Fruit fly (Drosophila melanogaster): ENCODE results near the gene CG10472.

Gene CG10472

DNA sequence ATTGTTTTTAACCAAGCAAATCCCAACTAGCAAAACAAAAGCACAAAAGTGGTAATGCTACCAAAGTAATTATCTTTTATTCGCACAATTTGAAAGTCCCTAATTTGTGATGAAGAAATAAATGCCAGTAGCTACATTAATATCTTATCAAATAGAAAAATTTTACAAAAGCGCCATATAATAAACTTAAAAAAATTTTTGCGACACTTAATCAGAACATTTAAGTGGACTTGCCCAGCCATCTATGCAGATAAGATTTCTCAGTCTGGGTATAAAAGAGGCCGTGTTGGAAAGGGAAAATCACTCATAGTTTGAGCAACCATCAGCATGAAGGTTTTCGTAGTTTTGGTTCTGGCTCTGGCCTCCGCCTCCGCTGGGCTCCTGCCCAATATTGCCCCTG, 27.8 kb downstream of the CG10472 start, which contains the start of gene yip7:
TSS of gene yip7 (plus strand) at position 301 of the 400 bp plus-strand sequence.
- no peak for TF ChIP-seq CG8478 (optimal IDR thresholded peaks at IDR 0.05)
- no peak for TF ChIP-seq CTCF (optimal IDR thresholded peaks at IDR 0.05)

DNA sequence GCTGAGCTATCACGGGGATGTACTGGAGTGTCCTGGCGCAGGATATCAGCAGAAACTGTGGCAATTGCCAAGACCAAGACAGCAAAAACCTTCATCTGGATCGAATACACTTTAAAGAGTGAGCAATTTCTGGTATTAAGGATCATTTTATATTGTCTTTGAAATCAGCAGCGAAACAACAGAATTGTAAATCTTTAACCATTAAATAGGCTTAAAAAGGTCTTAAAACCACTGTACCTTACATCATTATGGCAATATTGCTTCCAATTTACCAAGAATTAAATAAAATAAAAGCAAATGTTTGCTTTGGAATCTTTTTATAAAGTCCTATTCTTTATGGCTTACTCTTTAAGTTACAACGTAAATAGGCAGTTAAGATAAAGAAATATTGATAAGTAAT, 28.2 kb downstream of the CG10472 start, which contains the start of gene CG10477:
TSS of gene CG10477 (minus strand) at position 101 of the 400 bp plus-strand sequence.
- no peak for TF ChIP-seq CG8478 (optimal IDR thresholded peaks at IDR 0.05)
- TF ChIP-seq CTCF (optimal IDR thresholded peaks at IDR 0.05): no peak

DNA sequence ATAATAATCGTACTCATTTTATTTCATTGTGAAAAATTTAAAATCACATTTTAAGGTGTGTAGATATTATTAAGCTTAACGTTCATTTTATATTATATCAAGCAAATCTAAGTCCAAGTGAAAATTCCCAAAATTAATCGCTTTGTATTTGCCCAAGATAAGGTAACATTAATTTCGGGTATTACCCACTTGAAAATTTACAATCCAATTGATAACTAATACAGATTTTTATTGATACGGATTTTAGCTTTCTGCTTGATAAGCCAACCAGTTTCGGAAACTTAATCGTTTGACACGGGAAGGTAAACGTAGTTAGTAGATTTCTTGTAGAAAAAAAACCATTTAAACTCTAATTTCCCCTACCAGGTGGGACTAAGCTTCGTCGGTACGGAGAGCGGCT, 29.7 kb downstream of the CG10472 start:
- TF ChIP-seq CTCF (optimal IDR thresholded peaks at IDR 0.05): no peak
- no peak for TF ChIP-seq CG8478 (optimal IDR thresholded peaks at IDR 0.05)

DNA sequence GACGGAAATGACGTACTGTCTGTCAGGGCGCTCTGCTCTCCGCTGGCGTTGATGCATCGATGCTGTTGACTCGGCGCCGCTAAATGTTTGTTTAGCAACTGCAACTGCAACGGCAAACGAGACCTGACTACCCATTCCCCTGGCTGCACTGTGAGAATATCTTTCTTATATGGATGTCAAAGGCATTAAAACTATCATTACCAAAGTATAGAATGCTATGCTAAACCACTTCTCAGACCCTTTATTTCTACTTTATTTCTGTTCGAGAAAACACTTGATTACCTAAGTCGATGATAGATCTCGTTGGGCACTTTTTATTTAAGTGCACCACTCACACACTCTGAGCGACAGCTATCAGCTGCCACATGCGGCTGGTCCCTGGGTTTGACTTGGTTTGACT, 40.6 kb downstream of the CG10472 start:
- TF ChIP-seq CG8478 (optimal IDR thresholded peaks at IDR 0.05): no peak
- TF ChIP-seq CTCF (optimal IDR thresholded peaks at IDR 0.05): no peak

DNA sequence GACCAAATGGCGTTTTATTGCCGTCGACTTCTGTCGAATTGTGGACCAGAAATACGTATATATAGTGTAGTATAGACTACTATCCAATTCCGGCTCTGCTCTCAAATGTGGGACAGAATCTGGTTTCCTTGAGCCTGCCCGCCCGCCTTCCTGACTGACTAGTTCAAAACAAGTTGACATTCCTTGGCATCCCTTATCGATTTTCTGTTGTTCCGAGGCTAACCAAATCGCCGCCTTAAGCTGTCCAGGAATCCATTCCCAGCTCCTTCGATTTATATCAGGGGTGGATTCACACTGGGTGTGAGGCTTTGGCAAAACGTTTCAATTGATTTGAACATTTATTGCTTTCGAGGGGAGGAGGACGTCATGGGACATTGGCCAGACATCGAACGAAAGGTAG, 49.8 kb downstream of the CG10472 start:
- no peak for TF ChIP-seq CTCF (optimal IDR thresholded peaks at IDR 0.05)
- no peak for TF ChIP-seq CG8478 (optimal IDR thresholded peaks at IDR 0.05)

Measured in S2 (cell line).